Worm (Caenorhabditis elegans) whole organism, mixed stage, embryonic: ENCODE data around the gene F57B1.9.

Experiments
- elt-1 ChIP-seq: sonication (generic microtip); optimal IDR thresholded peaks from 2 replicates; lab custom pipeline; 2017; ENCODE audit warnings: missing genetic modification characterization, mild to moderate bottlenecking, missing compliant biosample characterization, antibody characterized with exemption, moderate library complexity, borderline replicate concordance; ENCODE audit not compliant: insufficient read depth
- mep-1 ChIP-seq: fragments of 150-350 bp; optimal IDR thresholded peaks from 2 replicates; lab custom pipeline; 2017; ENCODE audit warnings: missing biosample characterization, missing genetic modification reagents, missing genetic modification characterization, inconsistent platforms
- snpc-4 ChIP-seq: fragments of 150-350 bp; optimal IDR thresholded peaks from 2 replicates; lab custom pipeline; 2014; ENCODE audit warnings: missing biosample characterization, missing genetic modification characterization

DNA sequence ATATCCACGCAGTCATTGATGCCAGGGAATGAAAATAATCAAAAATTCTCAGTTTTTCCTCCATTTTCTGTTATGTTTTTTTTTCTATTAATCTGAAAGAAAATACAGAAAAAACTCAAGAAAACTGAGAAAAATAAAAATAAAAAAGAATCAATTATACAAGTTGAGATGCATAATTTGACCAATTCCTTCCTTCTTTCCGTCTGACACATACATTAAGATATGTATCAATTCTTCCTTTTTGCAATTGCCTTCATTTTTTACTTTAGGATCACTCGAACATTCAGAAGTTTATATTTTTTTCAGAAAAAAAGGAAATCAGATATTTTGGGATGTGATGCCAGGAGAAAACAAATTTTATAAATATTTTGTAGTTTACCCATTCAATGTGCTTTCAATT, 9.7 kb upstream of the F57B1.9 start, which contains the start of gene F57B1.5:
- TF ChIP-seq elt-1 (tag; lab: Kevin White, UChicago) (no peak), mep-1 (tag; lab: Kevin White, UChicago) (no peak), snpc-4 (no peak)
